Fruit fly (Drosophila melanogaster): ENCODE results near the gene CG42535.

Gene CG42535

DNA sequence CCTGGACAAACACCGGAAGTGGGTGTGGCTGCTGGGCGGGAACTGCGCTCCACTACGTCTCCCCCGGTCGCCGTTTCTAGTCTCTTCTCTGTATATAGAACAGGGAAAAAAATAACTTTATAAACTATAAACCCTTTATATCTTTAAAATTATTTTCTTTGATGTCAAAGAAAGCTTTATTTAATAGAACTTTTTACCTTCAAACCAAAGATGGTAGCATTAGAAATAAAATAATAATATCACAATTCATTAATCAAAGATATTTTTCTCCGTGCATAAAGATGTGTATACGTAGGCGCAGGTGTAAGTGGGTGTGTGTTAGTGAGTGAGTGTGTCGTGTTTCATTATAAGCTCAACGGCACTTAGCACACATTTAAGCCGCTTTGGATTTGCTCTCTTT is 31.2 kb downstream of the CG42535 start:
- TF ChIP-seq dsf (GFP tag; optimal IDR thresholded peaks at IDR 0.05; ENCODE audit: borderline replicate concordance) (no peak), rgr (GFP tag; optimal IDR thresholded peaks at IDR 0.05) (no peak), HLH106 (tag; optimal IDR thresholded peaks at IDR 0.05) (no peak), Jra (GFP tag; optimal IDR thresholded peaks at IDR 0.05) (no peak), fru (GFP tag; optimal IDR thresholded peaks at IDR 0.05) (no peak), h (GFP tag; optimal IDR thresholded peaks at IDR 0.05) (no peak), Vsx2 (GFP tag; optimal IDR thresholded peaks at IDR 0.05; ENCODE audit: partially characterized antibody) (no peak), N (GFP tag; optimal IDR thresholded peaks at IDR 0.05) (no peak), CG32264 (GFP tag; optimal IDR thresholded peaks at IDR 0.05) (no peak), Myc (optimal IDR thresholded peaks at IDR 0.05) (no peak), CrebA (GFP tag; optimal IDR thresholded peaks at IDR 0.05; ENCODE audit: borderline replicate concordance) (no peak), Dfd (GFP tag; optimal IDR thresholded peaks at IDR 0.05) (no peak), woc (GFP tag; optimal IDR thresholded peaks at IDR 0.05) (no peak), Sp1 (GFP tag; optimal IDR thresholded peaks at IDR 0.05) (no peak)

DNA sequence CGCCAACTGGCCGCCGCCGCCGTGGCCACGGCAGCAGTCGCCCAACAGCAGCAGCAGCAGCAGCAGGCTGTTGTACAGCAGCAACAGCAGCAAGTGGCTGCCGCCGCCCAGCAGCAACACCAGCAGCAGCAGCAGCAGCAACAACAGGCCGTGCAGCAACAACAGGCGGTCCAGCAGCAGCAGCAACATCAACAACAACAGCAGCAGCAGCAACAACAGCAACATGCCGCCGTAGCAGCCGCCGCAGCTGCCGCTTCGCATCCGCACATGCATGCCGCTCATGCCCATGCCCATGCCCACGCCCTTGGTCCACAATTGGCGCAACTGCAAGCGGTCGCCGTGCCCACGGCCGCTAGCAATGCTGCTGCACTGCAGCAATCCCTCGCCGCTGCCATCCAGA is 45.8 kb downstream of the CG42535 start:
- TF ChIP-seq CG9705 (GFP tag; optimal IDR thresholded peaks at IDR 0.05) (no peak), Dfd (GFP tag; optimal IDR thresholded peaks at IDR 0.05) (peak; percentile 94)

DNA sequence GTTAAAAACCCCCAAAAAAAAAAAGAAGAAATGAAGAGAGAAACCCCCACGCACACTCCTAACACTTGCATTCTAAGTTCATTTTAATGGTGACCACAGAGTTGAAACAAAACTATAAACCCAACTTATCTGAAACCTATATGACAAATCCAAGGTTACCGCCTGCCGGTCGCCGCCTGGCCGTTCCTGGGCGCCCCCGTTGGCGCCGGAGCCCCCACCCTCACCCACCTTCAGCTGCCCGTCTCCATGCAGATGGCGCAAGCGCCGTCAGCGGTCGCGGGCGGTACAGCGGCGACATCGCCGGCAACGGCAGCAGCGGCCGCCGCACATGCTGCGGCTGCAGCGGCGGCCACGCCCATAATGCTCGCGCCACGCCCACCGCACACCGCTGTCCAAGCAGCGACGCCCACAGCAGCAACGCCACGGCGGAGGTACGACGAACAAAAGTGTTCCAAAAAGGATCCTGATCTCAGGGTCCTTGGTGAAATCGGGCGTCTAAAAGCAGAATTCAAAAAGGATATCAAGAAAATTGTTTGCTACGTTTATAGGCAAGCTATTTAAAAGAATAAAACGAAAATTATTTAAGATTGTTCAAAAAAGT is 48.9 kb downstream of the CG42535 start:
- TF ChIP-seq Dfd (GFP tag; optimal IDR thresholded peaks at IDR 0.05), result peak; percentile 98
- no peak for TF ChIP-seq pan (optimal IDR thresholded peaks at IDR 0.05)
- TF ChIP-seq Hr83 (GFP tag; optimal IDR thresholded peaks at IDR 0.05; ENCODE audit: poor library complexity, severe bottlenecking), result no peak
- TF ChIP-seq OdsH (GFP tag; optimal IDR thresholded peaks at IDR 0.05), result no peak
- no peak for TF ChIP-seq brk (GFP tag; optimal IDR thresholded peaks at IDR 0.05)
- no peak for TF ChIP-seq CG9705 (GFP tag; optimal IDR thresholded peaks at IDR 0.05)

All from whole organism, wandering third instar larva.